Worm (Caenorhabditis elegans) whole organism, L4 larva: ENCODE measurements around the gene nca-2.

Source experiments
- Y75B8A.6 ChIP-seq: fragments of 200-800 bp; sonication (Bioruptor generic); IDR thresholded peaks from 2 replicates; pipeline ENCODE4 v1.3.6; 2022; ENCODE audit warnings: missing genetic modification reagents, missing genetic modification characterization, missing compliant biosample characterization
- ZK337.2 ChIP-seq: fragments of 200-800 bp; sonication (Bioruptor generic); IDR thresholded peaks from 2 replicates; pipeline ENCODE4 v1.3.6; 2022; ENCODE audit warnings: missing genetic modification reagents, missing genetic modification characterization, missing compliant biosample characterization
- ceh-28 ChIP-seq: fragments of 150-350 bp; optimal IDR thresholded peaks from 2 replicates; lab custom pipeline; 2014; ENCODE audit warnings: missing biosample characterization, missing genetic modification reagents, missing genetic modification characterization
- ceh-32 ChIP-seq: sonication (generic microtip); optimal IDR thresholded peaks from 2 replicates; lab custom pipeline; 2016; ENCODE audit warnings: mild to moderate bottlenecking, missing genetic modification characterization, missing compliant biosample characterization; ENCODE audit not compliant: poor library complexity
- ceh-62 ChIP-seq: sonication (generic microtip); optimal IDR thresholded peaks from 2 replicates; lab custom pipeline; 2017; ENCODE audit warnings: missing biosample characterization, missing genetic modification characterization
- cey-2 ChIP-seq: sonication (generic microtip); optimal IDR thresholded peaks from 3 replicates; lab custom pipeline; 2017; ENCODE audit warnings: missing genetic modification characterization, mild to moderate bottlenecking, missing compliant biosample characterization, antibody characterized with exemption, borderline replicate concordance; ENCODE audit not compliant: insufficient read depth
- ctbp-1 ChIP-seq: fragments of 200-800 bp; sonication (Bioruptor generic); IDR thresholded peaks from 2 replicates; pipeline ENCODE4 v1.3.6; 2022; ENCODE audit warnings: missing genetic modification reagents, missing genetic modification characterization, missing compliant biosample characterization
- daf-12 ChIP-seq: fragments of 150-350 bp; optimal IDR thresholded peaks from 2 replicates; lab custom pipeline; 2014; ENCODE audit warnings: missing biosample characterization, missing genetic modification reagents, missing genetic modification characterization
- daf-16 ChIP-seq, 3 experiments: sonication (generic microtip); optimal IDR thresholded peaks; 2 replicates each; lab custom pipeline; 2016 to 2017; ENCODE audit warnings: missing genetic modification characterization in 3 of 3, missing genetic modification reagents in 3 of 3, mild to moderate bottlenecking in 2 of 3, missing compliant biosample characterization in 2 of 3, missing biosample characterization in 1 of 3, moderate library complexity in 1 of 3
- daf-8 ChIP-seq: fragments of 200-800 bp; sonication (Bioruptor generic); IDR thresholded peaks from 2 replicates; pipeline ENCODE4 v1.3.6; 2022; ENCODE audit warnings: missing genetic modification characterization, missing compliant biosample characterization
- dpl-1 ChIP-seq: fragments of 150-350 bp; optimal IDR thresholded peaks from 2 replicates; lab custom pipeline; 2014; ENCODE audit warnings: missing biosample characterization, missing genetic modification reagents, missing genetic modification characterization
- duxl-1 ChIP-seq: sonication (generic microtip); optimal IDR thresholded peaks from 2 replicates; lab custom pipeline; 2016; ENCODE audit warnings: mild to moderate bottlenecking, missing genetic modification characterization, moderate library complexity, missing compliant biosample characterization; ENCODE audit not compliant: poor library complexity
- dve-1 ChIP-seq: sonication (generic microtip); optimal IDR thresholded peaks from 2 replicates; lab custom pipeline; 2017; ENCODE audit warnings: antibody characterized with exemption, mild to moderate bottlenecking, missing genetic modification characterization, missing compliant biosample characterization; ENCODE audit not compliant: insufficient read depth
- egl-27 ChIP-seq: sonication (generic microtip); optimal IDR thresholded peaks from 3 replicates; lab custom pipeline; 2017; ENCODE audit warnings: missing biosample characterization, missing genetic modification reagents, missing genetic modification characterization
- fos-1 ChIP-seq: fragments of 150-350 bp; optimal IDR thresholded peaks from 2 replicates; lab custom pipeline; 2014; ENCODE audit warnings: missing biosample characterization, missing genetic modification characterization
- gei-8 ChIP-seq: fragments of 200-800 bp; sonication (Bioruptor generic); optimal IDR thresholded peaks from 2 replicates; lab custom pipeline; 2018; ENCODE audit warnings: mild to moderate bottlenecking, missing genetic modification characterization, missing compliant biosample characterization
- hif-1 ChIP-seq, 2 experiments: sonication (generic microtip); optimal IDR thresholded peaks; 2 replicates each; lab custom pipeline; 2016 to 2017; ENCODE audit warnings: missing compliant biosample characterization in 2 of 2, missing genetic modification characterization in 2 of 2, missing genetic modification reagents in 2 of 2, missing genotype in 2 of 2, mild to moderate bottlenecking in 1 of 2
- hlh-11 ChIP-seq: fragments of 200-800 bp; sonication (Bioruptor generic); optimal IDR thresholded peaks from 2 replicates; lab custom pipeline; 2018; ENCODE audit warnings: mild to moderate bottlenecking, missing genetic modification characterization, missing compliant biosample characterization
- hlh-30 ChIP-seq: sonication (generic microtip); optimal IDR thresholded peaks from 2 replicates; lab custom pipeline; 2017; ENCODE audit warnings: antibody characterized with exemption, mild to moderate bottlenecking, missing genetic modification characterization, missing compliant biosample characterization; ENCODE audit not compliant: insufficient read depth
- lin-1 ChIP-seq: fragments of 200-800 bp; sonication (Bioruptor generic); IDR thresholded peaks from 2 replicates; pipeline ENCODE4 v1.3.6; 2022; ENCODE audit warnings: missing genetic modification reagents, missing genetic modification characterization, missing compliant biosample characterization
- lin-29 ChIP-seq: fragments of 200-800 bp; sonication (Bioruptor generic); IDR thresholded peaks from 2 replicates; pipeline ENCODE4 v1.3.6; 2022; ENCODE audit warnings: missing genetic modification reagents, missing genetic modification characterization, missing compliant biosample characterization
- lin-38 ChIP-seq: fragments of 200-800 bp; sonication (Bioruptor generic); IDR thresholded peaks from 2 replicates; pipeline ENCODE4 v1.3.6; 2022; ENCODE audit warnings: missing genetic modification reagents, missing genetic modification characterization, missing compliant biosample characterization
- lsy-2 ChIP-seq, 2 experiments: fragments of 150-350 bp in 1 of 2; sonication (generic microtip) in 1 of 2; optimal IDR thresholded peaks; 2 replicates each; lab custom pipeline; 2014 to 2017; ENCODE audit warnings: missing biosample characterization in 2 of 2, missing genetic modification characterization in 2 of 2
- madf-5 ChIP-seq, 2 experiments: fragments of 200-800 bp; sonication (Bioruptor generic); IDR thresholded peaks; 2 replicates each; pipeline ENCODE4 v1.3.6; 2022; ENCODE audit warnings: missing compliant biosample characterization in 2 of 2, missing genetic modification characterization in 2 of 2
- mdl-1 ChIP-seq, 2 experiments: fragments of 150-350 bp in 1 of 2; sonication (generic microtip) in 1 of 2; optimal IDR thresholded peaks; 2 replicates each; lab custom pipeline; 2014 to 2017; ENCODE audit warnings: missing biosample characterization in 2 of 2, missing genetic modification characterization in 2 of 2
- mes-2 ChIP-seq: sonication (generic microtip); optimal IDR thresholded peaks from 2 replicates; lab custom pipeline; 2016; ENCODE audit warnings: missing genotype, mild to moderate bottlenecking, missing genetic modification characterization, missing compliant biosample characterization; ENCODE audit not compliant: poor library complexity, severe bottlenecking
- mxl-3 ChIP-seq: fragments of 200-800 bp; sonication (Bioruptor generic); optimal IDR thresholded peaks from 2 replicates; lab custom pipeline; 2018; ENCODE audit warnings: mild to moderate bottlenecking, missing genetic modification characterization, missing compliant biosample characterization
- nhr-10 ChIP-seq: fragments of 150-350 bp; optimal IDR thresholded peaks from 2 replicates; lab custom pipeline; 2014; ENCODE audit warnings: missing biosample characterization, missing genetic modification characterization
- nhr-102 ChIP-seq: sonication (generic microtip); optimal IDR thresholded peaks from 2 replicates; lab custom pipeline; 2016; ENCODE audit warnings: mild to moderate bottlenecking, missing genetic modification characterization, moderate library complexity, missing compliant biosample characterization
- nhr-11 ChIP-seq: fragments of 150-350 bp; optimal IDR thresholded peaks from 2 replicates; lab custom pipeline; 2014; ENCODE audit warnings: missing biosample characterization, missing genetic modification characterization
- nhr-111 ChIP-seq: fragments of 200-800 bp; sonication (Bioruptor generic); optimal IDR thresholded peaks from 2 replicates; lab custom pipeline; 2018; ENCODE audit warnings: mild to moderate bottlenecking, missing genetic modification characterization, missing compliant biosample characterization
- nhr-25 ChIP-seq: sonication (generic microtip); optimal IDR thresholded peaks from 2 replicates; lab custom pipeline; 2017; ENCODE audit warnings: missing genetic modification characterization, mild to moderate bottlenecking, missing compliant biosample characterization, antibody characterized with exemption, moderate library complexity, borderline replicate concordance; ENCODE audit not compliant: insufficient read depth
- nhr-28 ChIP-seq: fragments of 150-350 bp; optimal IDR thresholded peaks from 2 replicates; lab custom pipeline; 2014; ENCODE audit warnings: missing biosample characterization, missing genetic modification characterization
- nhr-48 ChIP-seq: sonication (generic microtip); optimal IDR thresholded peaks from 2 replicates; lab custom pipeline; 2016; ENCODE audit warnings: mild to moderate bottlenecking, missing genetic modification characterization, missing compliant biosample characterization
- nhr-6 ChIP-seq: fragments of 150-350 bp; optimal IDR thresholded peaks from 2 replicates; lab custom pipeline; 2014; ENCODE audit warnings: missing biosample characterization, missing genetic modification characterization
- nhr-77 ChIP-seq: fragments of 150-350 bp; optimal IDR thresholded peaks from 2 replicates; lab custom pipeline; 2014; ENCODE audit warnings: missing biosample characterization, missing genetic modification characterization
- php-3 ChIP-seq: fragments of 200-800 bp; sonication (Bioruptor generic); IDR thresholded peaks from 2 replicates; pipeline ENCODE4 v1.3.6; 2022; ENCODE audit warnings: missing genetic modification reagents, missing genetic modification characterization, missing compliant biosample characterization
- pqm-1 ChIP-seq: sonication (generic microtip); optimal IDR thresholded peaks from 2 replicates; lab custom pipeline; 2017; ENCODE audit warnings: missing biosample characterization, missing genetic modification characterization
- sdz-12 ChIP-seq: fragments of 200-800 bp; sonication (Bioruptor generic); optimal IDR thresholded peaks from 2 replicates; lab custom pipeline; 2018; ENCODE audit warnings: mild to moderate bottlenecking, missing genetic modification characterization, missing compliant biosample characterization
- snpc-4 ChIP-seq: fragments of 150-350 bp; optimal IDR thresholded peaks from 2 replicates; lab custom pipeline; 2014; ENCODE audit warnings: missing biosample characterization, missing genetic modification characterization
- spr-1 ChIP-seq: sonication (generic microtip); optimal IDR thresholded peaks from 2 replicates; lab custom pipeline; 2016; ENCODE audit warnings: mild to moderate bottlenecking, missing genetic modification characterization, missing compliant biosample characterization
- tag-97 ChIP-seq: fragments of 200-800 bp; sonication (Bioruptor generic); IDR thresholded peaks from 2 replicates; pipeline ENCODE4 v1.3.6; 2022; ENCODE audit warnings: missing genetic modification characterization, missing compliant biosample characterization
- unc-130 ChIP-seq: sonication (generic microtip); optimal IDR thresholded peaks from 2 replicates; lab custom pipeline; 2016; ENCODE audit warnings: missing genetic modification reagents, missing genetic modification characterization, missing compliant biosample characterization
- vab-7 ChIP-seq: fragments of 200-800 bp; sonication (Bioruptor generic); IDR thresholded peaks from 2 replicates; pipeline ENCODE4 v1.3.6; 2022; ENCODE audit warnings: missing genetic modification reagents, missing genetic modification characterization, missing compliant biosample characterization
- zfp-2 ChIP-seq: sonication (generic microtip); optimal IDR thresholded peaks from 2 replicates; lab custom pipeline; 2016; ENCODE audit warnings: mild to moderate bottlenecking, missing genetic modification characterization, missing compliant biosample characterization
- zip-2 ChIP-seq: fragments of 150-350 bp; optimal IDR thresholded peaks from 2 replicates; lab custom pipeline; 2014; ENCODE audit warnings: missing biosample characterization, missing genetic modification characterization
- ztf-11 ChIP-seq: fragments of 150-350 bp; optimal IDR thresholded peaks from 2 replicates; lab custom pipeline; 2014; ENCODE audit warnings: missing biosample characterization, missing genetic modification characterization
- ztf-7 ChIP-seq: fragments of 150-350 bp; optimal IDR thresholded peaks from 2 replicates; lab custom pipeline; 2014; ENCODE audit warnings: missing biosample characterization, missing genetic modification characterization

nca-2 gene

DNA sequence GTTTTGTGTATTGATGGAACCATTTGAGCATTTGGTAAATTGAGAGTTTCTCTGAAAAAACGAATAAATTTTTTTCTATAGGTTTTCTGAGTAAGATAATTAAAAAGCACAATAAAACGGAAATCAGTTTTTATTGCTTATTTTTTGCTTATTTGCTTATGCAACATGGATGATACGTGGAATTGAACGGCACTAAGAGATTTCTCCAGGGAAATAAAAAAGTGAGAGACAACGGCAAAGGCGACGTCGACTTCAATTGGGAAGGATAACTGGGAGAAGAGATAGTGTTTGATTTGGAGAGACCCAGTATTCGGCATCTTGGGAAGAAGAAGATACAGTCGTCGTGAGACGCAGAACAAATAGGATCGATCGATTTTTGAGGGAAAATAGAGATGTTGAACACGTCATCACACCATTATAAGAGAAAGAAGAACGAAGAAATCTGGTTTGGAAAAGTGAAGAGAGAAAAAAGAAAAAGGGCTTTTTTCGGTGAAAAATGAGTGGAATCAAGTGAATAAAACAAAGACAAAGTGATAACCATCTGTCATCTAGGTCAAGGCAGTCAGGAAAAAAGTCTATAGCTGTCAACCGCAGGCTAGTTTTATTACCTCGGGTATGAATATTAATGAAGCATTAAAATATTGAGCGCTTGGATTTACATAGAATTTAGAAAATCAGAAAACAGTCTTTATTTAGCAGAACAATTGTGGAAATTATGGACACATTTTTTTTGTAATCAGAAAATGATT, 32.9 kb downstream of the nca-2 start, which contains the start of gene tmem-131:
TSS of gene tmem-131 (minus strand) at position 51 of the 749 bp plus-strand sequence.
- TF ChIP-seq lin-38 (GFP tag; lab: Robert Waterston, UW) (no peak), ceh-28 (tag; lab: Kevin White, UChicago) (peak; percentile 26), madf-5 (GFP tag; IDR thresholded peaks at IDR 0.05; lab: Robert Waterston, UW) (no peak), nhr-48 (tag; lab: Kevin White, UChicago) (peak; percentile 11), fos-1 (tag; lab: Kevin White, UChicago) (no peak), Y75B8A.6 (GFP tag; lab: Robert Waterston, UW) (no peak), nhr-6 (tag; lab: Kevin White, UChicago) (no peak), nhr-28 (tag; lab: Kevin White, UChicago) (peak; percentile 53), nhr-111 (GFP tag; lab: Kevin White, UChicago) (no peak), nhr-102 (no peak), snpc-4 (tag; lab: Kevin White, UChicago) (no peak), ceh-62 (no peak), php-3 (no peak), pqm-1 (tag; lab: Kevin White, UChicago) (no peak), daf-8 (no peak), egl-27 (tag; lab: Kevin White, UChicago) (no peak), lin-29 (GFP tag; lab: Robert Waterston, UW) (no peak), ZK337.2 (no peak), nhr-11 (tag; lab: Kevin White, UChicago) (no peak), dve-1 (peak; percentile 11), ctbp-1 (GFP tag; lab: Robert Waterston, UW) (no peak), ztf-7 (tag; lab: Kevin White, UChicago) (no peak), nhr-25 (tag; lab: Kevin White, UChicago) (peak; percentile 63), cey-2 (tag; lab: Kevin White, UChicago) (no peak), sdz-12 (GFP tag; lab: Kevin White, UChicago) (no peak), daf-12 (tag; lab: Kevin White, UChicago) (no peak), hlh-11 (tag; lab: Kevin White, UChicago) (peak; percentile 60), nhr-77 (tag; lab: Kevin White, UChicago) (no peak), hif-1 (tag; optimal IDR thresholded peaks at IDR 0.05; lab: Kevin White, UChicago) (no peak), mdl-1 (tag; optimal IDR thresholded peaks at IDR 0.05; lab: Kevin White, UChicago) (no peak), vab-7 (no peak), unc-130 (GFP tag; lab: Kevin White, UChicago) (no peak), spr-1 (tag; lab: Kevin White, UChicago) (no peak), hlh-30 (tag; lab: Kevin White, UChicago) (no peak), zip-2 (tag; lab: Kevin White, UChicago) (no peak), tag-97 (GFP tag; lab: Robert Waterston, UW) (no peak), dpl-1 (GFP tag; lab: Kevin White, UChicago) (peak; percentile 9), nhr-10 (tag; lab: Kevin White, UChicago) (no peak), lsy-2 (tag; optimal IDR thresholded peaks at IDR 0.05; lab: Kevin White, UChicago) (peak in 1 of 2 experiments; percentile 16), daf-16 (GFP tag; optimal IDR thresholded peaks at IDR 0.05; lab: Kevin White, UChicago) (no peak), daf-16 (tag; optimal IDR thresholded peaks at IDR 0.05; lab: Kevin White, UChicago) (no peak), ztf-11 (tag; lab: Kevin White, UChicago) (no peak), duxl-1 (tag; lab: Kevin White, UChicago) (no peak), gei-8 (no peak), lin-1 (no peak), ceh-32 (no peak), zfp-2 (no peak), mes-2 (tag; lab: Kevin White, UChicago) (no peak), mxl-3 (GFP tag; lab: Kevin White, UChicago) (no peak)
